Worm (Caenorhabditis elegans): ENCODE data around the gene nhr-18.
A peak's percentile ranks its signal among the peaks of the same experiment; 100 is the strongest.

nhr-18 gene

DNA sequence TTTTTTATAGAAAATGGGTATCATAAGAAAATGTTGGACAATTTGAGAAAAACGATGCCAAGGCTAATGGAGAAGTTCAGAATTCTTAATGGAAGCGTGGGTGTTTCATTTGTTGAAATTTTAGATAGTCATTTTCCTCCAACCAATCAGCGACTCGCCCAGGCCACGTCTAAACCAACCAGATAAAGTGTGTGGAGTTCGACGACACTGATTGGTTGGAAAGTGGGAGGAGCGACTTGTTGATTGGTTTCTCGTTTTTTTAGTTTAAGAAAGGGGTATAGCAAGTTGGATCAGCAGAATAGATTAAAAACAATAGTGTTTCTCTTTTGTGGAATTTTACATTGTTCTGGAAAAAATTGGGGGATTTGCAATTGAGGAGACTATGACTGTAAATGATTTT is 19.5 kb upstream of the nhr-18 start:
- TF ChIP-seq elt-3 (tag; optimal IDR thresholded peaks at IDR 0.05), result no peak
- no peak for TF ChIP-seq pqm-1 (tag; optimal IDR thresholded peaks at IDR 0.05)
- TF ChIP-seq nhr-237 (tag; optimal IDR thresholded peaks at IDR 0.05), result no peak
- no peak for TF ChIP-seq mdl-1 (tag; optimal IDR thresholded peaks at IDR 0.05)
- TF ChIP-seq nfya-1 (tag; optimal IDR thresholded peaks at IDR 0.05; ENCODE audit: insufficient read depth), result peak; percentile 84
- no peak for TF ChIP-seq nhr-11 (tag; optimal IDR thresholded peaks at IDR 0.05)
- no peak for TF ChIP-seq snpc-4 (tag; optimal IDR thresholded peaks at IDR 0.05)

DNA sequence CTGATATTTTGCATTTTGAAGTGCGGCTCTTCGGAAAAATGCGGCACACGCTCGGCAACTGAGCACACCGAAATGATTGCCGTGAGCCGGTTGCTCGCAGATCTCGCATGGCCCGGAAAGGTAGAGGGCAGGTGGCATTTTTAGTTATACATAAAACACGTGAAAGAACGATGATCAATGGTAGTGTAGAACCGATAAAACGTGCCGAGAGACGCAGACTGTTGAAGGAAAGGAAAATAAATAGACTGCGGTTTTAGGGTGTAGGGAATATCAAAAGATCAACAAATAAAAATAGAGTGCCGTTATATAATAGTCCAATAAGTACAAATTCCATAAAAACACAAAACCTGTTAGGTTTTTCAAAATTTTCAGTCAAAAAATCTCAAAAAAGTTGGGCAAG is 15.1 kb upstream of the nhr-18 start, which contains the start of gene nhr-133:
TSS of gene nhr-133 (minus strand) at position 183 of the 400 bp plus-strand sequence.
- TF ChIP-seq ztf-4 (tag; optimal IDR thresholded peaks at IDR 0.05), result no peak
- TF ChIP-seq nhr-23 (tag; optimal IDR thresholded peaks at IDR 0.05), result no peak
- no peak for TF ChIP-seq fos-1 (tag; optimal IDR thresholded peaks at IDR 0.05)
- peak; percentile 73 for TF ChIP-seq pha-4 (tag; optimal IDR thresholded peaks at IDR 0.05)
- TF ChIP-seq hmg-11 (tag; optimal IDR thresholded peaks at IDR 0.05), result no peak
- TF ChIP-seq elt-2 (tag; optimal IDR thresholded peaks at IDR 0.05), result peak; percentile 38
- no peak for TF ChIP-seq lsy-12 (tag; optimal IDR thresholded peaks at IDR 0.05)

DNA sequence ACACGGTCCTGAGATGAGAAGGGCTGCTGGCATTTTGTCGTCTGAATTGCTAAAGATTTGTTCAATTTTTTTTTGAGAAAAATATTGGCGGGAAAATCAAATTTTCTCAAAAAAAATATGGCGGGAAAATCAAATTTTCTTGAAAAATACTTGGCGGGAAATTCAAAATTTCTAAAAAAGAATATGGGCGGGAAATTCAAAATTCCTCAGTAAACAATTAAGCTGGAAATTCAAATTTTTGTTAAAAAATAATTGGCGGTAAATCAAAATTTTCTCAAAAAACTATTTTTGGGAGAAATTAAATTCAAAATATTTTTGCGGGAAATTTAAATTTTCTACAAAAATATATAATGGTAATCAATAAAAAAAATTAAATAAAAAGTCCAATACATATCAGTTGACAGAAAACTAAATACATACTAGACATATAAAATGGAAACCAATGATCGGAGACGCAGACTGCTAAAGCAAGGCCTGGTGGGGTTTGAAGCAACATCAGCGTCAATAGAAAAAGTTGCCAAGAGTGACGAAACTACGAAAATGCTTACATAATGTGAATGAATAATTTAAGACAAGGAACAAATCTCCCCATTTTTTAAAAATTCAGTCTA is 12.5 kb upstream of the nhr-18 start, which contains the start of gene nhr-184:
TSS of gene nhr-184 (minus strand) at position 51 of the 611 bp plus-strand sequence.
- peak; percentile 58 for TF ChIP-seq pha-4 (tag; optimal IDR thresholded peaks at IDR 0.05)
- TF ChIP-seq hmg-11 (tag; optimal IDR thresholded peaks at IDR 0.05), result peak; percentile 42
- peak; percentile 27 for TF ChIP-seq elt-2 (tag; optimal IDR thresholded peaks at IDR 0.05)
- TF ChIP-seq pqm-1 (tag; optimal IDR thresholded peaks at IDR 0.05), result peak; percentile 25
- no peak for TF ChIP-seq elt-1 (tag; optimal IDR thresholded peaks at IDR 0.05)

DNA sequence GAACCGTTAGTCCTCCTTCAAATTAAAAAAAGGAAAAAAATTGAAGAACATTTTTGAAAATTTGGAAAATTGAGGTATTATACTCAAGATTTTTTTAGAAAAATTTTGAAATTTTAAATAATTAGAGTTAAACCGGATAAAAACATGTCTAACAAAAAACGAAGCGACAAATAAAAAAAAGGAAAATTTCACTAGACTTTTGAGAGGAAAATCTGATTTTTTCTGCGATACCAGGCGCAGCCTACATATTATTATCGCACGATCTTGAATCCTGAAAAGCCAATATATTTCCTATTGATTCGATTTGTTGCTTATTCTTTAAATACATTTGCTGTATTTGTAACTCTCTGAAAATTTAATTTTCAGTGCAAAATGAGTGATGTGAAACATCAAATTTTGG is 11.7 kb upstream of the nhr-18 start, which contains the start of gene nstp-8:
TSS of gene nstp-8 (plus strand) at position 301 of the 400 bp plus-strand sequence.
- no peak for TF ChIP-seq ceh-28 (tag; optimal IDR thresholded peaks at IDR 0.05)
- no peak for TF ChIP-seq egl-5 (tag; optimal IDR thresholded peaks at IDR 0.05)
- no peak for TF ChIP-seq ztf-4 (tag; optimal IDR thresholded peaks at IDR 0.05)
- TF ChIP-seq mdl-1 (tag; optimal IDR thresholded peaks at IDR 0.05), result no peak
- no peak for TF ChIP-seq aly-2 (tag; optimal IDR thresholded peaks at IDR 0.05)
- TF ChIP-seq nfya-1 (tag; optimal IDR thresholded peaks at IDR 0.05; ENCODE audit: insufficient read depth), result no peak
- TF ChIP-seq lin-15B (tag; optimal IDR thresholded peaks at IDR 0.05), result no peak
- TF ChIP-seq egl-27 (tag; optimal IDR thresholded peaks at IDR 0.05), result no peak
- TF ChIP-seq eor-1 (tag; optimal IDR thresholded peaks at IDR 0.05), result no peak

DNA sequence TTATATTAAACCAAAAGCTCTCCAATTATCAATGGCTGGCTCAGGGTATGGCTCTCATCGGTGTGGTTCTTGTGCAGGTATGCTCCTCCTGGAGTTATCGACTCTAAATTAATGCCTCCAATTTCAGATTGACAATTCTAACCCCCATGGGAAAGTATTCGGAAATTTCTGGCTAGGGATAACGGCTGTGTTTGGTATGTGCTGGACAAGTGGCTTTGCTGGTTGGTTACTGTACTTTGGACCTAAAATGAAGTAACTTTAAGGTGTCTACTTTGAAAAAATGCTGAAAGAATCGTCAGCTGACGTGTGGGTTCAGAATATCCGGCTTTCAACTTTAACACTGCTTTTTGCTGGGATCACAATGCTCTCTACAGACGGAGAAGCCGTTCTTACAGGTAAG is 10.1 kb upstream of the nhr-18 start:
- TF ChIP-seq fos-1 (tag; optimal IDR thresholded peaks at IDR 0.05) (no peak), ceh-28 (tag; optimal IDR thresholded peaks at IDR 0.05) (no peak), lin-15B (tag; optimal IDR thresholded peaks at IDR 0.05) (no peak), ceh-82 (tag; optimal IDR thresholded peaks at IDR 0.05) (no peak), nhr-23 (tag; optimal IDR thresholded peaks at IDR 0.05) (no peak), nfya-1 (tag; optimal IDR thresholded peaks at IDR 0.05; ENCODE audit: insufficient read depth) (no peak), lin-39 (tag; optimal IDR thresholded peaks at IDR 0.05) (no peak), ztf-4 (tag; optimal IDR thresholded peaks at IDR 0.05) (no peak), ceh-16 (tag; optimal IDR thresholded peaks at IDR 0.05) (no peak), nhr-77 (tag; optimal IDR thresholded peaks at IDR 0.05) (no peak), elt-3 (tag; optimal IDR thresholded peaks at IDR 0.05) (no peak)

DNA sequence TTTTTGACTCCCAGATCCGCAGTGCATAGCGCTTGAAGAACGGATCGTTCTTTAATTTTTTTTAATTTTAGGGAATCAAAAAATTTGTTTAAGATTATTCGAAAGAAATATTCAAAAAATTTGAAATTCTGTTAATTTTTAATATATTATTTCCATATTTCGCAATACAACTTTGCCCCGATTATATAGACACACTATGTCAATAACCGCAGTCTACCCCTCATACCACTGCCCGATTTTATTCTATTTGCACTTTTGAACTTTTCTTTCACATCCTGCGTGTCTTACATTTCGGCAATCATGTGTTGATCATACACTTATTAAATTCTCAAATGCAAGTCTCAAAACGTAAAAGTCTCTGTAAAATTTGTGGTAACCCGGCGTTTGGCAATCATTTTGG is 8.2 kb upstream of the nhr-18 start, which contains the start of gene nhr-56:
TSS of gene nhr-56 (plus strand) at position 202 of the 400 bp plus-strand sequence.
- TF ChIP-seq unc-62 (GFP tag; optimal IDR thresholded peaks at IDR 0.05) (no peak), R02D3.7 (tag; optimal IDR thresholded peaks at IDR 0.05) (no peak), elt-2 (tag; optimal IDR thresholded peaks at IDR 0.05) (peak; percentile 64), fos-1 (tag; optimal IDR thresholded peaks at IDR 0.05) (no peak), jun-1 (tag; optimal IDR thresholded peaks at IDR 0.05) (peak; percentile 5), nhr-25 (tag; optimal IDR thresholded peaks at IDR 0.05) (no peak), zag-1 (tag; optimal IDR thresholded peaks at IDR 0.05) (no peak), lsy-12 (tag; optimal IDR thresholded peaks at IDR 0.05) (no peak), nhr-77 (tag; optimal IDR thresholded peaks at IDR 0.05) (no peak), unc-39 (tag; optimal IDR thresholded peaks at IDR 0.05) (no peak), ceh-28 (tag; optimal IDR thresholded peaks at IDR 0.05) (no peak), nhr-237 (tag; optimal IDR thresholded peaks at IDR 0.05) (no peak), ztf-4 (tag; optimal IDR thresholded peaks at IDR 0.05) (no peak), daf-12 (tag; optimal IDR thresholded peaks at IDR 0.05) (no peak), mdl-1 (tag; optimal IDR thresholded peaks at IDR 0.05) (no peak), nhr-28 (tag; optimal IDR thresholded peaks at IDR 0.05) (no peak), tbx-2 (tag; optimal IDR thresholded peaks at IDR 0.05) (no peak), nhr-76 (tag; optimal IDR thresholded peaks at IDR 0.05) (no peak), ztf-11 (tag; optimal IDR thresholded peaks at IDR 0.05) (no peak), nhr-43 (tag; optimal IDR thresholded peaks at IDR 0.05; ENCODE audit: poor library complexity, severe bottlenecking) (peak; percentile 14), pqm-1 (tag; optimal IDR thresholded peaks at IDR 0.05) (peak; percentile 56), sea-2 (GFP tag; optimal IDR thresholded peaks at IDR 0.05) (no peak), eor-1 (tag; optimal IDR thresholded peaks at IDR 0.05) (no peak), fkh-10 (GFP tag; optimal IDR thresholded peaks at IDR 0.05) (no peak), egl-5 (tag; optimal IDR thresholded peaks at IDR 0.05) (no peak), pha-4 (tag; optimal IDR thresholded peaks at IDR 0.05) (peak; percentile 98), nfya-1 (tag; optimal IDR thresholded peaks at IDR 0.05; ENCODE audit: insufficient read depth) (peak; percentile 16)
